Worm (Caenorhabditis elegans) whole organism, midembryonic: ENCODE data around the gene Y62H9A.7.

Source experiments
- T22C8.4 ChIP-seq: fragments of 200-800 bp; sonication (Bioruptor generic); IDR thresholded peaks from 2 replicates; pipeline ENCODE4 v1.3.6; 2022; ENCODE audit warnings: missing genetic modification characterization, missing compliant biosample characterization
- cog-1 ChIP-seq: sonication (generic microtip); optimal IDR thresholded peaks from 2 replicates; lab custom pipeline; 2016; ENCODE audit warnings: missing genetic modification characterization, missing compliant biosample characterization
- flt-1 ChIP-seq: fragments of 200-800 bp; sonication (Bioruptor generic); IDR thresholded peaks from 2 replicates; pipeline ENCODE4 v1.3.6; 2022; ENCODE audit warnings: missing genetic modification characterization, missing compliant biosample characterization
- klf-2 ChIP-seq: fragments of 200-800 bp; sonication (Bioruptor generic); conservative IDR thresholded peaks from 2 replicates; pipeline ENCODE4 v1.3.6; 2022; ENCODE audit warnings: missing genetic modification reagents, missing genetic modification characterization, missing compliant biosample characterization
- med-1 ChIP-seq: sonication (generic microtip); optimal IDR thresholded peaks from 2 replicates; lab custom pipeline; 2017; ENCODE audit warnings: missing genetic modification characterization, mild to moderate bottlenecking, missing compliant biosample characterization, antibody characterized with exemption, missing genetic modification reagents; ENCODE audit not compliant: insufficient read depth
- ref-1 ChIP-seq: fragments of 200-800 bp; sonication (Bioruptor generic); conservative IDR thresholded peaks from 2 replicates; pipeline ENCODE4 v1.3.6; 2022; ENCODE audit warnings: missing genetic modification reagents, missing genetic modification characterization, missing compliant biosample characterization
- tab-1 ChIP-seq: fragments of 200-800 bp; sonication (Bioruptor generic); IDR thresholded peaks from 2 replicates; pipeline ENCODE4 v1.3.6; 2022; ENCODE audit warnings: missing genetic modification characterization, missing compliant biosample characterization
- ztf-23 ChIP-seq: fragments of 200-800 bp; sonication (Bioruptor generic); IDR thresholded peaks from 2 replicates; pipeline ENCODE4 v1.3.6; 2022; ENCODE audit warnings: missing genetic modification reagents, missing genetic modification characterization, missing compliant biosample characterization
- ztf-29 ChIP-seq: fragments of 200-800 bp; sonication (Bioruptor generic); IDR thresholded peaks from 2 replicates; pipeline ENCODE4 v1.3.6; 2022; ENCODE audit warnings: missing genetic modification reagents, missing genetic modification characterization, missing compliant biosample characterization

The Y62H9A.7 gene

DNA sequence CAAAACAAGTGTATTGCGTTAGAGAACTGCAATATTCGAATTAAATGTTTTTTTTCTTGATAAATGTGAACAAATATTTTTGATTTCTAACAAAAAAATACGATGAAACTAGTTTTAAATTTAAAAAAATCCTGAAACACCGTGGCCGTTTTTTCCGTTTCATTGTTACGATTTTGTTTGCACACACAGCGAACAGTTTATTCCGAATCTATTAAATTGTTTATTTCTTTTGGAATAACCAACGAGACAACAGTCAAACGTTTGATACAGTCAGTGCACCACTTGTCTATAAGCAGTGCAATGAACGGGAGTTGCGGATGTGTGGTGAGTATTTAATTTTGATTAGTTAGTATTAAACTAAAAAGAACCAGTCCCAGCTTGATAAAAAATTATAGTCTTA lies 31.2 kb upstream of the Y62H9A.7 start, which contains the start of gene Y62H9A.13:
Y62H9A.13 (plus strand) TSS at position 301 of the 400 bp plus-strand sequence.
- no peak for TF ChIP-seq flt-1
- TF ChIP-seq T22C8.4 (GFP tag; lab: Robert Waterston, UW), result no peak
- no peak for TF ChIP-seq ref-1
- TF ChIP-seq klf-2, result no peak
- no peak for TF ChIP-seq ztf-29
- TF ChIP-seq cog-1 (tag; lab: Kevin White, UChicago), result no peak
- TF ChIP-seq med-1, result no peak
- TF ChIP-seq ztf-23 (GFP tag; lab: Robert Waterston, UW), result no peak
- TF ChIP-seq tab-1 (GFP tag; lab: Robert Waterston, UW), result no peak

DNA sequence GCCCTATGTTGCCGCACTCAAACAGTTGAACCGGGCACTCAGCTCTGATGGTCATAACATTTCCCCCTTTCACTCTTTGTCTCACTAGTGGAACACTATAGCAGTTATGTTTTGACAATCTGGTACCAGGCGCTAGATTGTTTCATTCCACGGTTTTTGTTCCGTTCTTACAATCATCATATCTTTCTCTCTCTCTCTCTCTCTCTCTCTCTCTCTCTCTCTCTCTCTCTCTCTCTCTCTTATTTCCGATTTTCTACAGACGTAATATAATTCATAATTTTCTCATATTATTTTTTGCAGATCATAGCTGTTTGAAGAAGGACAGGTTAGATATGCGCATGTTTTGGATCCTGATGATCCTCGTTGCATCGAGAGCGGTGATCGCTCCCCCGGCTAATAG lies 28.3 kb upstream of the Y62H9A.7 start, which contains the start of gene Y62H9A.12:
Y62H9A.12 (plus strand) TSS at position 301 of the 400 bp plus-strand sequence.
- no peak for TF ChIP-seq ztf-23 (GFP tag; lab: Robert Waterston, UW)
- no peak for TF ChIP-seq flt-1
- no peak for TF ChIP-seq tab-1 (GFP tag; lab: Robert Waterston, UW)
- no peak for TF ChIP-seq ztf-29
- TF ChIP-seq med-1, result no peak
- no peak for TF ChIP-seq cog-1 (tag; lab: Kevin White, UChicago)
- no peak for TF ChIP-seq ref-1
- TF ChIP-seq T22C8.4 (GFP tag; lab: Robert Waterston, UW), result no peak

DNA sequence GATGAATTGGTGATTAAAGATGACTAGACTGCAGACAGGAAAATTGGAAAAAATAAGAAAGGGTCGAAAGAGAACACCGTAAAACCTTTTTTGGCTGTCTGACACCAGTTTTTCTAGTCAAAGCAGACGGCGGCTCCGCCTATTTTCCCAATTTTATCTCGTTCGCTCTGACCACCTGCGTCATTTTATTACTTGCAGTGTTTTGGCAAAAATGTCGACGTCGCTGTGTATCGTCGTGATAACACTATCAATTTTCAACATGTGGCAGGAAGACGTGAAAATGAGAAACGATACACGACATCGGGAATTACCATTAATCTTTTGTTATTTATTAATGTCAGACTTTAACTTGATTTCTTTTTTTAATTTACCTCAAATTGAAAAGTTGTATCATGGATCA lies 24.6 kb upstream of the Y62H9A.7 start, which contains the start of gene Y62H9A.15:
Y62H9A.15 (minus strand) TSS at position 100 of the 400 bp plus-strand sequence.
- TF ChIP-seq flt-1, result no peak
- TF ChIP-seq ztf-29, result no peak
- no peak for TF ChIP-seq med-1
- no peak for TF ChIP-seq klf-2
- TF ChIP-seq cog-1 (tag; lab: Kevin White, UChicago), result no peak
- no peak for TF ChIP-seq ref-1
- no peak for TF ChIP-seq ztf-23 (GFP tag; lab: Robert Waterston, UW)
- no peak for TF ChIP-seq tab-1 (GFP tag; lab: Robert Waterston, UW)
- TF ChIP-seq T22C8.4 (GFP tag; lab: Robert Waterston, UW), result no peak

DNA sequence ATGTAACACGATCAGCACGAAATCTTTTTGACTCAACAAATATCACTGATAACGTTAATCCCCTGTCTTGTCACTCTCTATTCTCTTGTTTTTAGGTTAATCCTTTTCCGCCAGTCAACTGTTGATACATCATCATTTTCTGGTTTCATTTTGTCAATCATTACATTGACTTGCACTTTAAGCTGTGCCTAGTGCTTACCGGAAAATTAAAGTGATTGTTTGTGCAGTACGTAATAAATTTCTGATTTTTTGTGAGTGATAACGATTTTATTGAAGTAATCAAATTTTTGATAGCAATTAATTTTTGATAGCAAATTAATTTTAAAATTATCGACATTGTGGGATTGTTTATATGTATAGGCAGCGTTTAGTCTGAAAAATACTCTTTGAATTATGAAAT lies 23.7 kb upstream of the Y62H9A.7 start:
- TF ChIP-seq ref-1 (no peak), klf-2 (no peak), ztf-29 (no peak), T22C8.4 (GFP tag; lab: Robert Waterston, UW) (no peak), med-1 (no peak), cog-1 (tag; lab: Kevin White, UChicago) (no peak), flt-1 (no peak), tab-1 (GFP tag; lab: Robert Waterston, UW) (no peak), ztf-23 (GFP tag; lab: Robert Waterston, UW) (no peak)

DNA sequence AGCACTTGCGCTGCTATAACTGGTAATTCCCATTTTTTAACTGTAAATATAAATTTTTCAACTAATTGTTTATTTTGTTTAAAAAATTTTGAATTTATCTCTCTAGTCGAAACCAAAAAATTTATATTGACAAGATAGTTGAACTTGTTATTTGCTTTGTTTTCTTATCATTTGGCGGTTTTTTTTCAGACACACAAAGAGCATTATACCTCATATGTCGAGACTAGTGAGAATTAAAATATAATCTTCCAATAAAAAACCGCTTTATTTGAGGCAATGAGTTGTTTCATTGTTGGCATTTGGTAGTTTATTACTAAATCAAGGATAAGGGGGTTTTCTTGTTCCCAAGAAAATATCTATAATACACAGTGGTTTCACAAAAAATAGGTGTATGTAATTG lies 22.7 kb upstream of the Y62H9A.7 start:
- TF ChIP-seq tab-1 (GFP tag; lab: Robert Waterston, UW) (no peak), ztf-29 (no peak), cog-1 (tag; lab: Kevin White, UChicago) (no peak), flt-1 (no peak), med-1 (no peak), T22C8.4 (GFP tag; lab: Robert Waterston, UW) (no peak), ztf-23 (GFP tag; lab: Robert Waterston, UW) (no peak), ref-1 (no peak), klf-2 (no peak)

DNA sequence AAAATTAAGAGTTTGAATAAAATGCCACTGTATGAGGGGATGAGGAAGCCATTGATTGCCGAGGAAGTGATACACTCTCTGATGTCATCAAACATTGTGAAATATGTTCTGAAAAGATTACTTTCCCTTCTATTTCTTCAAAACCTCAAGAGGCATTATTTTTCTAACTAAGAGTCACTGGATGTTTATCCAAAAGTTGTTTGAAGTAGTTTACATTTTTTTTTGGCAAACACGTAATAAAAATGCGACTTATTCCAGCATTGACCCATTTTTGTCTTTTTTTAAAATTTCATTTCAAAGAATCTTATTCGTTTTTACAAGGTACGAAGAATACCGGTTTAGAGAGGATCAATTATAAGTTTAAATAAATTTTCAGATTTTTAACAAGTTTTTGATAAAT lies 21.8 kb upstream of the Y62H9A.7 start, which contains the start of gene Y62H9A.11:
Y62H9A.11 (minus strand) TSS at position 101 of the 400 bp plus-strand sequence.
- TF ChIP-seq flt-1 (no peak), tab-1 (GFP tag; lab: Robert Waterston, UW) (no peak), cog-1 (tag; lab: Kevin White, UChicago) (no peak), klf-2 (no peak), ztf-29 (no peak), ztf-23 (GFP tag; lab: Robert Waterston, UW) (no peak), T22C8.4 (GFP tag; lab: Robert Waterston, UW) (no peak), med-1 (no peak), ref-1 (no peak)

DNA sequence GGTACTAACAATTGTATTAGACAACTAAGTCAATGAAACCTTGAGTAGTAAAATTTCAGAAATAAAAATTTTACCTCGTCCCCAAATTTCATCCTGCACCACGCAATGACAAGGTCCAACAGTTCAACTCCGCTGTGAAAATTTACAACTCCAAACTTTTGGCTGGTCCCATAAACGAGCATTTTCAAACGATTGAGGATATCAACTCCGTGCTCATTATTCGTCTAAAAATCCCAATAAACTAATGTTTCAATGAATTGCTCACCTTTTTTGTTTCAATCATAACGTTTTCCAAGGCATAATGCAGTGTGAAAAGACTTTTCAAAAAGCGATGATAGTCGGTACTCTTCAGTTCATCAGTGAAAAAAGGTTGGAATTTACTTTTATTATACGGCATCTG lies 21.1 kb upstream of the Y62H9A.7 start:
- TF ChIP-seq flt-1 (no peak), ref-1 (no peak), ztf-23 (GFP tag; lab: Robert Waterston, UW) (no peak), cog-1 (tag; lab: Kevin White, UChicago) (no peak), med-1 (no peak), klf-2 (no peak), ztf-29 (no peak), tab-1 (GFP tag; lab: Robert Waterston, UW) (no peak), T22C8.4 (GFP tag; lab: Robert Waterston, UW) (no peak)

DNA sequence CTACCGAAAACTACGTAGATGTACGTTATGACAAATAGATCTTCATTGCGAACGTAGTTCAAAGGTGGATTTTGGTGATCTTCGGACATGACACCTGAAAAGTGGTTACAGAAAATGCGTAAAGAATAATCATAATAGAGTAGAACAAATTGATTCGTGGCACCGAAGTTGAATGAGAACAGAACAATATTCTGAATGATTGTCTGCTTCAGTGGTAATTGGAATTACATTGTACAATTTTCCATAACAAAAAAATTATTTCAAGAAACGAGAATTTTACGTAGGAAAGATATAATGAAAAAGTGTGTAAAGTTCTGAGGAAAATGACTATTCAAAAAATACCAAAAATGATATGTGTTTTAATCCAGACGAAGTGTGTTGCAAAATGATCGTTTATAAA lies 17.2 kb upstream of the Y62H9A.7 start, which contains the start of gene Y62H9A.10:
Y62H9A.10 (minus strand) TSS at position 101 of the 400 bp plus-strand sequence.
- TF ChIP-seq klf-2 (no peak), ztf-29 (no peak), med-1 (no peak), T22C8.4 (GFP tag; lab: Robert Waterston, UW) (no peak)

DNA sequence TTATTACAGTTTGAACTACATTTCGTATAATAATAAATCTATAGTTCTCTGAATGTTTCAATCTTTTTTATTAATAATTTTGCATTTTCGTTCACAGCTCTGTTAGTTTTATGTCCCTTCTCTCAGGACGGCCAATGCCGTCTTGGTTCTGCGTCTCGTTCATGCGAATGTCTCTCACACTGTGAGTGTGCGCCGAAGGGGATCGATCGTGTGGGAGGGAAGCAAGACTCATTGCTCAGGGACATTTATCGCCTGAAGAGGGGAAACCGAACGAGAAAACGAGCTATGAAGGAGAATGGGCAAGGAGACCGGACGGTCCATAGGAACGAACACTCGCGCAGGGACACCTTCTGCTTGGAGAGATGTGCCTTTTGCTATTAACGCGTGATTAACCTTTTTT lies 13.6 kb upstream of the Y62H9A.7 start:
- TF ChIP-seq T22C8.4 (GFP tag; lab: Robert Waterston, UW) (no peak; the same call in none of the 2 replicates), tab-1 (GFP tag; lab: Robert Waterston, UW) (no peak), ztf-23 (GFP tag; lab: Robert Waterston, UW) (no peak), ref-1 (no peak), klf-2 (no peak)

DNA sequence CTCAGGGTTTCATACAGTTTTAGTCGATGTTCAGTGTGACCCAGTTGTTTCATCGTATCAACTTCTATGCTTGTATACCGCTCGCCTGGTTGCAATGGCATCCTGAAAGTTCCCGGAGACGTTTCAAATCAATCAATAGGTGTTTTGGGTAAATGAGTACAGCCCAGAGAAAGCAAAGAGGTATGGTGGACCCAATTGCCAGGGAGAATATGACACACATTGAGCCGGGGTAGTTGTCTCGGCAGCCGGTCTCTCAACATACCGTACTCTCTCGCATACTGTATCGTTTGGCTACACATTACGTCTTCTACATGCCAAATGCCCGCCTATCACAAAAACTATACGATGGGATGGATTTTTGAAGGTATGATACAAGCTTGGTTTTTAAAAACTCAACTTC lies 12.6 kb upstream of the Y62H9A.7 start, which contains the start of gene Y62H9A.9:
Y62H9A.9 (minus strand) TSS at position 101 of the 400 bp plus-strand sequence.
- no peak for TF ChIP-seq med-1
- no peak for TF ChIP-seq ztf-23 (GFP tag; lab: Robert Waterston, UW)
- no peak for TF ChIP-seq cog-1 (tag; lab: Kevin White, UChicago)
- no peak for TF ChIP-seq ztf-29
- TF ChIP-seq flt-1, result no peak
- TF ChIP-seq T22C8.4 (GFP tag; lab: Robert Waterston, UW), result no peak
- no peak for TF ChIP-seq ref-1
- TF ChIP-seq tab-1 (GFP tag; lab: Robert Waterston, UW), result no peak
- no peak for TF ChIP-seq klf-2

DNA sequence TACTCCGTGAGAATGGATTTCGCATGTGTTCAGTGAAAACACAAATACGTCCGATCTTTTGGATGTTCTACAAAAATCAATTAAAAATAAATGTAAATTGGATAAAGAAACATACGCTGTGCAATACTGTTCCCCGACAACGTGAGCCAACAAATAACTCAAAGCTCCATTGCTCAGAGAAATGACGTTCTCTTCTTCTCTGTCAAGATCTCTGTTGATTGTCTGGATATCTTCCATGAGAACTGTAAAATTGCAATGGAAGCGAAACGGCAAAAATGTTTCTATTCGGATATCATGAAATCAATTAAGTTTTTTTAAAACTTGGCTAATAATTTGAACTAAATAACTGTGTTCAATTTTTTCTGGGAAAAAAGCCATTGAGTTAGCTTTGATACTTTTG lies 11.2 kb upstream of the Y62H9A.7 start:
- TF ChIP-seq med-1 (no peak), cog-1 (tag; lab: Kevin White, UChicago) (no peak), ztf-29 (no peak), ztf-23 (GFP tag; lab: Robert Waterston, UW) (no peak), klf-2 (no peak), T22C8.4 (GFP tag; lab: Robert Waterston, UW) (no peak), flt-1 (no peak), ref-1 (no peak)
